Worm (Caenorhabditis elegans): ENCODE measurements around the gene C01G12.7.

The C01G12.7 gene

DNA sequence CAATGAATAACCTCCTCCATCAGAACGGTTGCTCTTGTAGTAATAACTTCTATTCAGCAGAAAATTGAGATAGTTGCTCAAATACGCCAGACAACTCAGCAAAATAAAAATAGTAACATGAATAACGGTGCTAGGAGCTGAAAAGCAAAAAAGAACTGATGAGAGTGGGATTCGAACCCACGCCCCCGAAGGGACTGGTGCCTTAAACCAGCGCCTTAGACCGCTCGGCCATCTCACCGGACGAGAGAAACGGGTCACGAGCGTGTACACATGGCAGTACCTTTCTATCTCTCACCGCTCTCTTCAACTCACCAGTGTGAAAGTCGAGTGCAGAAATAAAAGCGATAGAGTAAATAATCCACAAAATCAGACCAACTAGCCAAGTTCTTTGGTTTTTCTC is 43.5 kb upstream of the C01G12.7 start:
- TF ChIP-seq hsf-1 (GFP tag; IDR thresholded peaks at IDR 0.05) (no peak), madf-8 (GFP tag; conservative IDR thresholded peaks at IDR 0.05) (no peak), egl-44 (GFP tag; IDR thresholded peaks at IDR 0.05) (peak; percentile 79), rpc-1 (optimal IDR thresholded peaks at IDR 0.05) (peak; percentile 67), rpc-1 (tag; optimal IDR thresholded peaks at IDR 0.05) (peak; percentile 72), T26A5.8 (tag; optimal IDR thresholded peaks at IDR 0.05) (no peak), zfh-2 (GFP tag; conservative IDR thresholded peaks at IDR 0.05) (0 out of 2 replicates have a peak, but pooled peaks have one; percentile 38), madf-3 (GFP tag; IDR thresholded peaks at IDR 0.05) (no peak), efl-1 (GFP tag; optimal IDR thresholded peaks at IDR 0.05) (no peak), nfyb-1 (GFP tag; IDR thresholded peaks at IDR 0.05) (peak; percentile 76), ztf-26 (tag; optimal IDR thresholded peaks at IDR 0.05) (no peak), somi-1 (GFP tag; optimal IDR thresholded peaks at IDR 0.05) (no peak), nhr-27 (tag; optimal IDR thresholded peaks at IDR 0.05) (no peak), B0035.1 (tag; optimal IDR thresholded peaks at IDR 0.05) (no peak), let-607 (tag; optimal IDR thresholded peaks at IDR 0.05) (peak in 1 of 2 experiments; percentile 1), nhr-179 (tag; optimal IDR thresholded peaks at IDR 0.05) (no peak), mcd-1 (GFP tag; IDR thresholded peaks at IDR 0.05) (peak; percentile 54), ztf-3 (GFP tag; optimal IDR thresholded peaks at IDR 0.05) (no peak), B0019.2 (GFP tag; conservative IDR thresholded peaks at IDR 0.05) (0 out of 2 replicates have a peak, but pooled peaks have one; percentile 4), lin-26 (GFP tag; IDR thresholded peaks at IDR 0.05) (peak; percentile 74), ets-4 (GFP tag; optimal IDR thresholded peaks at IDR 0.05) (no peak), lsy-27 (tag; optimal IDR thresholded peaks at IDR 0.05; ENCODE audit: borderline replicate concordance, insufficient read depth) (no peak), snpc-4 (GFP tag; optimal IDR thresholded peaks at IDR 0.05) (no peak), snpc-4 (tag; optimal IDR thresholded peaks at IDR 0.05) (peak in 3 of 4 experiments; percentile 41 to 78 (median 54)), F37B4.10 (GFP tag; IDR thresholded peaks at IDR 0.05) (no peak), ceh-58 (GFP tag; IDR thresholded peaks at IDR 0.05) (no peak), rec-8 (tag; optimal IDR thresholded peaks at IDR 0.05) (no peak), F22D6.2 (tag; optimal IDR thresholded peaks at IDR 0.05) (no peak), hmg-1.2 (GFP tag; IDR thresholded peaks at IDR 0.05) (peak; percentile 72), egl-18 (GFP tag; IDR thresholded peaks at IDR 0.05) (no peak), hrde-1 (tag; optimal IDR thresholded peaks at IDR 0.05; ENCODE audit: borderline replicate concordance) (no peak), madf-10 (tag; optimal IDR thresholded peaks at IDR 0.05) (no peak), attf-5 (GFP tag; optimal IDR thresholded peaks at IDR 0.05) (peak; percentile 35), madf-6 (GFP tag; IDR thresholded peaks at IDR 0.05) (peak; percentile 41), nfya-2 (GFP tag; IDR thresholded peaks at IDR 0.05) (no peak), dpl-1 (GFP tag; optimal IDR thresholded peaks at IDR 0.05) (no peak), sea-2 (GFP tag; IDR thresholded peaks at IDR 0.05) (no peak), Y56A3A.18 (GFP tag; IDR thresholded peaks at IDR 0.05) (0 out of 2 replicates have a peak, but pooled peaks have one; percentile 41), athp-1 (tag; optimal IDR thresholded peaks at IDR 0.05) (no peak), Y53F4B.3 (GFP tag; IDR thresholded peaks at IDR 0.05) (no peak), ceh-79 (tag; optimal IDR thresholded peaks at IDR 0.05) (no peak), gei-17 (GFP tag; optimal IDR thresholded peaks at IDR 0.05) (no peak), sdz-38 (tag; optimal IDR thresholded peaks at IDR 0.05) (no peak), lin-40 (tag; optimal IDR thresholded peaks at IDR 0.05) (no peak), F55B11.4 (tag; optimal IDR thresholded peaks at IDR 0.05; ENCODE audit: borderline replicate concordance, insufficient read depth) (no peak), nfya-1 (tag; optimal IDR thresholded peaks at IDR 0.05; ENCODE audit: borderline replicate concordance, insufficient read depth) (no peak), sptf-2 (GFP tag; optimal IDR thresholded peaks at IDR 0.05) (no peak), tbx-9 (tag; optimal IDR thresholded peaks at IDR 0.05; ENCODE audit: borderline replicate concordance) (no peak), dox-1 (GFP tag; IDR thresholded peaks at IDR 0.05) (peak; percentile 55)

Data from whole organism, young adult.